Worm (Caenorhabditis elegans) whole organism, L3 larva: ENCODE results near the gene ZK185.4.

Source experiments
- ama-1 ChIP-seq: fragments of 150-350 bp; optimal IDR thresholded peaks from 2 replicates; lab custom pipeline; 2018
- ceh-9 ChIP-seq: sonication (generic microtip); optimal IDR thresholded peaks from 2 replicates; lab custom pipeline; 2018; ENCODE audit warnings: missing biosample characterization, missing genetic modification characterization
- egl-27 ChIP-seq: sonication (generic microtip); optimal IDR thresholded peaks from 4 replicates; lab custom pipeline; 2017; ENCODE audit warnings: missing biosample characterization, missing genetic modification reagents, missing genetic modification characterization
- egl-5 ChIP-seq: fragments of 150-350 bp; optimal IDR thresholded peaks from 2 replicates; lab custom pipeline; 2017; ENCODE audit warnings: missing biosample characterization, missing genetic modification reagents, missing genetic modification characterization, inconsistent platforms
- elt-1 ChIP-seq: fragments of 150-350 bp; optimal IDR thresholded peaks from 2 replicates; lab custom pipeline; 2014; ENCODE audit warnings: missing biosample characterization, missing genetic modification characterization
- elt-3 ChIP-seq, 3 experiments: fragments of 150-350 bp in 1 of 3; sonication (generic microtip) in 2 of 3; optimal IDR thresholded peaks; 2 replicates in 2 of 3; 4 replicates in 1 of 3; lab custom pipeline; 2014 to 2017; ENCODE audit warnings: missing biosample characterization in 3 of 3, missing genetic modification characterization in 3 of 3
- fkh-10 ChIP-seq: sonication (generic microtip); optimal IDR thresholded peaks from 2 replicates; lab custom pipeline; 2017; ENCODE audit warnings: missing biosample characterization, missing genetic modification reagents, missing genetic modification characterization
- nfya-1 ChIP-seq: sonication (generic microtip); optimal IDR thresholded peaks from 2 replicates; lab custom pipeline; 2017; ENCODE audit warnings: missing genetic modification characterization, mild to moderate bottlenecking, missing compliant biosample characterization, antibody characterized with exemption, moderate library complexity; ENCODE audit not compliant: insufficient read depth
- nhr-25 ChIP-seq: sonication (generic microtip); optimal IDR thresholded peaks from 2 replicates; lab custom pipeline; 2017; ENCODE audit warnings: missing biosample characterization, missing genetic modification characterization
- nhr-76 ChIP-seq: fragments of 150-350 bp; sonication (generic microtip); optimal IDR thresholded peaks from 5 replicates; lab custom pipeline; 2014; ENCODE audit warnings: missing biosample characterization, missing genetic modification characterization
- snpc-4 ChIP-seq: fragments of 150-350 bp; optimal IDR thresholded peaks from 2 replicates; lab custom pipeline; 2014; ENCODE audit warnings: missing biosample characterization, missing genetic modification characterization

ce11 chrIV:4530170-4530569 lies 2.8 kb downstream of the ZK185.4 start, which contains the start of gene ZK185.3:
- TF ChIP-seq snpc-4 (no peak), elt-3 (tag; optimal IDR thresholded peaks at IDR 0.05; lab: Kevin White, UChicago) (peak in 1 of 3 experiments; percentile 11), nfya-1 (no peak), ama-1 (lab: Kevin White, UChicago) (no peak), egl-5 (tag; lab: Kevin White, UChicago) (no peak), egl-27 (tag; lab: Kevin White, UChicago) (no peak), fkh-10 (GFP tag; lab: Kevin White, UChicago) (no peak), elt-1 (no peak), nhr-25 (tag; lab: Kevin White, UChicago) (no peak), ceh-9 (tag; lab: Kevin White, UChicago) (no peak), nhr-76 (no peak)
